Worm (Caenorhabditis elegans): ENCODE data around the gene rps-9.

- TF ChIP-seq scrt-1 (GFP tag; IDR thresholded peaks at IDR 0.05) (no peak), ceh-36 (tag; optimal IDR thresholded peaks at IDR 0.05) (no peak), ama-1 (optimal IDR thresholded peaks at IDR 0.05) (no peak), tra-4 (tag; optimal IDR thresholded peaks at IDR 0.05) (no peak), flt-1 (GFP tag; IDR thresholded peaks at IDR 0.05) (no peak), tbx-37 (GFP tag; conservative IDR thresholded peaks at IDR 0.05) (0 out of 2 replicates have a peak, but pooled peaks have one; percentile 18), ceh-13 (GFP tag; optimal IDR thresholded peaks at IDR 0.05) (no peak), hmg-4 (GFP tag; optimal IDR thresholded peaks at IDR 0.05) (no peak), hmbx-1 (tag; optimal IDR thresholded peaks at IDR 0.05) (no peak), sea-1 (GFP tag; conservative IDR thresholded peaks at IDR 0.05) (no peak), F13C5.2 (tag; optimal IDR thresholded peaks at IDR 0.05) (peak; percentile 23), B0310.2 (tag; optimal IDR thresholded peaks at IDR 0.05) (no peak), pes-1 (GFP tag; IDR thresholded peaks at IDR 0.05) (no peak)
Observed at ce11 chrII:11097154-11097887, 28.8 kb downstream of the rps-9 start, which contains the start of the genes rpl-36.A and nuo-1.
